Worm (Caenorhabditis elegans) whole organism, L1 larva: Measurements from ENCODE around the gene T19H12.12.

Experiments used
- ceh-82 ChIP-seq, 3 experiments: fragments of 150-350 bp in 1 of 3; sonication (generic microtip) in 2 of 3; optimal IDR thresholded peaks; 2 replicates each; lab custom pipeline; 2014 to 2017; ENCODE audit warnings: missing biosample characterization in 3 of 3, missing genetic modification characterization in 3 of 3
- dpl-1 ChIP-seq, 3 experiments: fragments of 150-350 bp in 2 of 3; sonication (generic microtip) in 1 of 3; optimal IDR thresholded peaks; 2 replicates each; lab custom pipeline; 2014 to 2017; ENCODE audit warnings: missing biosample characterization in 3 of 3, missing genetic modification characterization in 3 of 3, missing genetic modification reagents in 3 of 3
- lin-39 ChIP-seq: fragments of 150-350 bp; optimal IDR thresholded peaks from 2 replicates; lab custom pipeline; 2014; ENCODE audit warnings: missing biosample characterization, missing genetic modification reagents, missing genetic modification characterization
- lir-3 ChIP-seq: sonication (generic microtip); optimal IDR thresholded peaks from 2 replicates; lab custom pipeline; 2016; ENCODE audit warnings: mild to moderate bottlenecking, missing genetic modification characterization, moderate library complexity, missing compliant biosample characterization; ENCODE audit not compliant: poor library complexity
- nhr-11 ChIP-seq: fragments of 150-350 bp; optimal IDR thresholded peaks from 2 replicates; lab custom pipeline; 2014; ENCODE audit warnings: missing biosample characterization, missing genetic modification characterization
- nhr-28 ChIP-seq: fragments of 150-350 bp; optimal IDR thresholded peaks from 2 replicates; lab custom pipeline; 2014; ENCODE audit warnings: missing biosample characterization, missing genetic modification characterization
- pag-3 ChIP-seq: sonication (generic microtip); optimal IDR thresholded peaks from 2 replicates; lab custom pipeline; 2017; ENCODE audit warnings: missing genetic modification characterization, mild to moderate bottlenecking, missing compliant biosample characterization, antibody characterized with exemption, borderline replicate concordance; ENCODE audit not compliant: insufficient read depth
- snpc-4 ChIP-seq: fragments of 150-350 bp; optimal IDR thresholded peaks from 2 replicates; lab custom pipeline; 2014; ENCODE audit warnings: missing biosample characterization, missing genetic modification characterization
- tbx-2 ChIP-seq: sonication (generic microtip); optimal IDR thresholded peaks from 2 replicates; lab custom pipeline; 2016; ENCODE audit warnings: missing genetic modification characterization, missing compliant biosample characterization
- ztf-11 ChIP-seq, 2 experiments: sonication (generic microtip); optimal IDR thresholded peaks; 2 replicates each; lab custom pipeline; 2016 to 2017; ENCODE audit warnings: missing genetic modification characterization in 2 of 2, missing biosample characterization in 1 of 2, missing compliant biosample characterization in 1 of 2

DNA sequence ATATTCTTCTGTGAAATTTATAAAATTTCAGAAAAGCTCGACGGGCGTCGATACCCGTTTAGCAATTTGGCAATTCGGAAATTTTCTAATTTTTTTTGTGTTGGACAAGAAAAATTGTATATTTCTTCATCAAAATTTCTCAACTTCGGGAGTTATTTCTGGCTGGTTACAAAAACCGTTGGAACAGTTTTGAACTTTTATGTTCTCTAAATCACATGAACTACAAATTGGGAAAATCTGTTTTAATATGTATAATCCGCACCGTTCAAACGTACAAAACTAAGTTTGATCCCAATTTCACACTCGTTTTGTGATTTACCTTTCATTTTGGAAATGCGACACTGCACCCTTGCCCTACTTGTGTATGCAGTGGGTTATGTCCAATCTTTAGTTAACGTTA lies 782 bp downstream of the T19H12.12 start, which contains the start of gene T19H12.3:
- TF ChIP-seq ceh-82 (tag; optimal IDR thresholded peaks at IDR 0.05; lab: Kevin White, UChicago): no peak
- no peak for TF ChIP-seq ztf-11 (tag; optimal IDR thresholded peaks at IDR 0.05; lab: Kevin White, UChicago)
- no peak for TF ChIP-seq snpc-4 (tag; lab: Kevin White, UChicago)
- TF ChIP-seq nhr-28 (tag; lab: Kevin White, UChicago): no peak
- no peak for TF ChIP-seq lin-39 (tag; lab: Kevin White, UChicago)
- TF ChIP-seq pag-3 (tag; lab: Kevin White, UChicago): no peak
- TF ChIP-seq nhr-11: no peak
- TF ChIP-seq lir-3 (tag; lab: Kevin White, UChicago): no peak
- TF ChIP-seq dpl-1 (GFP tag; optimal IDR thresholded peaks at IDR 0.05; lab: Kevin White, UChicago): no peak
- TF ChIP-seq tbx-2 (tag; lab: Kevin White, UChicago): no peak
